Worm (Caenorhabditis elegans): ENCODE results near the gene erh-1.

erh-1 gene

DNA sequence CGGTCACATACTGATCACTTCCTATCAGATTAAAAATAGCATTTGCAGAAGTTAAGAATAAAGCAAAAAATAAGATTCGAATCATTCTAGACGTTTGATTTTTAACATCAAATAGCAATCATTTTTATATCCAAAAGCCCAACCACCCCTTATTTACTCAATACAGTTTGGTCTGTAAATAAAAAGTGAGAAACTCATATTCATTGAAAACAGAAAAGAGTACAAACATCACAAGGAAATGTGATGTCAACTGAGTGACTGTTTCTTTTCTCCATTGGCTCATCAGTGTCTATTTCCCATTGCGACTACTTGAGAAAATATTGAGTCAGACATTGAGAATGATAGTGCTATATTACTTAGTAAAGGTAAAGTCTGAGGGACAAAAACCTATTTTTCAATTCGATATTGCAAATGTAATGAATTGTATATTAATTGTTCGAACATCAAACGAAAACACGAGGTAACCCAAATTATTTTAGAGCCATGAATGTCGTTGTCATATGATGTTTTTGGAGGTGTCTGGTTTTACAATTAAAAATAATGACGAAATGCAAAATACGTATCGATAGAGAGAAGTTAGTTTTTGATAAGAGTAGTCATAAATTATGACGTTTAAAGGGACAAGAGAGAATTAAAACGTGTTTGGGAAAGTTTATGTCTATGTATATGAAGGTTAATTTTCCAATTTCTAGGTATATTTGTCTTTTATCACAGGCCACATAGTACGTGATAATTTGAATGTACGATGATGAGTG, 11.0 kb upstream of the erh-1 start, which contains the start of gene ttr-23:
ttr-23 (minus strand) TSS at position 87 of the 755 bp plus-strand sequence.
- TF ChIP-seq nhr-76 (tag; optimal IDR thresholded peaks at IDR 0.05): no peak
- no peak for TF ChIP-seq rnt-1 (tag; optimal IDR thresholded peaks at IDR 0.05)
- TF ChIP-seq snu-23 (GFP tag; optimal IDR thresholded peaks at IDR 0.05): no peak
- no peak for TF ChIP-seq lin-15B (tag; optimal IDR thresholded peaks at IDR 0.05)
- no peak for TF ChIP-seq fkh-4 (tag; optimal IDR thresholded peaks at IDR 0.05; ENCODE audit: borderline replicate concordance)
- TF ChIP-seq grh-1 (GFP tag; IDR thresholded peaks at IDR 0.05): no peak
- no peak for TF ChIP-seq ces-1 (GFP tag; optimal IDR thresholded peaks at IDR 0.05)
- TF ChIP-seq unc-62 (GFP tag; optimal IDR thresholded peaks at IDR 0.05): no peak
- TF ChIP-seq lin-14 (GFP tag; optimal IDR thresholded peaks at IDR 0.05): no peak
- TF ChIP-seq C16A3.4 (tag; optimal IDR thresholded peaks at IDR 0.05): no peak
- TF ChIP-seq pag-3 (tag; optimal IDR thresholded peaks at IDR 0.05; ENCODE audit: borderline replicate concordance, insufficient read depth): no peak
- no peak for TF ChIP-seq irx-1 (tag; optimal IDR thresholded peaks at IDR 0.05)
- TF ChIP-seq hlh-17 (GFP tag; optimal IDR thresholded peaks at IDR 0.05; ENCODE audit: borderline replicate concordance): no peak
- peak; percentile 83 for TF ChIP-seq elt-2 (tag; optimal IDR thresholded peaks at IDR 0.05)
- no peak for TF ChIP-seq ceh-63 (GFP tag; optimal IDR thresholded peaks at IDR 0.05)
- TF ChIP-seq F16B12.6 (tag; optimal IDR thresholded peaks at IDR 0.05): no peak
- TF ChIP-seq tbx-2 (tag; optimal IDR thresholded peaks at IDR 0.05): no peak
- no peak for TF ChIP-seq isw-1 (GFP tag; IDR thresholded peaks at IDR 0.05)
- no peak for TF ChIP-seq zip-4 (GFP tag; optimal IDR thresholded peaks at IDR 0.05)
- no peak for TF ChIP-seq pax-3 (tag; optimal IDR thresholded peaks at IDR 0.05)
- no peak for TF ChIP-seq nhr-12 (tag; optimal IDR thresholded peaks at IDR 0.05)
- no peak for TF ChIP-seq ceh-88 (GFP tag; IDR thresholded peaks at IDR 0.05)
- no peak for TF ChIP-seq fos-1 (tag; optimal IDR thresholded peaks at IDR 0.05)
- TF ChIP-seq ceh-8 (GFP tag; optimal IDR thresholded peaks at IDR 0.05): no peak
- TF ChIP-seq aha-1 (tag; optimal IDR thresholded peaks at IDR 0.05): no peak
- no peak for TF ChIP-seq egl-27 (tag; optimal IDR thresholded peaks at IDR 0.05)
- no peak for TF ChIP-seq Y116A8C.19 (tag; optimal IDR thresholded peaks at IDR 0.05; ENCODE audit: borderline replicate concordance)
- no peak for TF ChIP-seq aly-2 (tag; optimal IDR thresholded peaks at IDR 0.05)
- TF ChIP-seq sox-4 (tag; optimal IDR thresholded peaks at IDR 0.05): no peak
- TF ChIP-seq snpc-4 (tag; optimal IDR thresholded peaks at IDR 0.05): no peak
- no peak for TF ChIP-seq egl-13 (tag; optimal IDR thresholded peaks at IDR 0.05)
- no peak for TF ChIP-seq unc-86 (tag; optimal IDR thresholded peaks at IDR 0.05)
- TF ChIP-seq swsn-7 (tag; optimal IDR thresholded peaks at IDR 0.05): no peak
- TF ChIP-seq lin-35 (GFP tag; optimal IDR thresholded peaks at IDR 0.05): peak in 1 of 2 experiments; percentile 43
- TF ChIP-seq unc-98 (GFP tag; IDR thresholded peaks at IDR 0.05): no peak
- TF ChIP-seq nhr-20 (tag; optimal IDR thresholded peaks at IDR 0.05): peak; percentile 32
- TF ChIP-seq sptf-1 (tag; optimal IDR thresholded peaks at IDR 0.05): no peak
- TF ChIP-seq lsy-2 (tag; optimal IDR thresholded peaks at IDR 0.05): no peak
- TF ChIP-seq nhr-84 (tag; optimal IDR thresholded peaks at IDR 0.05): no peak
- TF ChIP-seq mep-1 (tag; optimal IDR thresholded peaks at IDR 0.05): no peak
- TF ChIP-seq nhr-11 (tag; optimal IDR thresholded peaks at IDR 0.05): no peak
- no peak for TF ChIP-seq alr-1 (tag; optimal IDR thresholded peaks at IDR 0.05; ENCODE audit: borderline replicate concordance)
- no peak for TF ChIP-seq ceh-82 (tag; optimal IDR thresholded peaks at IDR 0.05)
- no peak for TF ChIP-seq fkh-8 (tag; optimal IDR thresholded peaks at IDR 0.05)
- TF ChIP-seq ets-5 (GFP tag; IDR thresholded peaks at IDR 0.05): no peak
- TF ChIP-seq lir-3 (tag; optimal IDR thresholded peaks at IDR 0.05; ENCODE audit: poor library complexity): no peak
- TF ChIP-seq unc-30 (tag; optimal IDR thresholded peaks at IDR 0.05): no peak
- no peak for TF ChIP-seq nhr-77 (tag; optimal IDR thresholded peaks at IDR 0.05)
- TF ChIP-seq lin-39 (tag; optimal IDR thresholded peaks at IDR 0.05): no peak
- TF ChIP-seq nhr-28 (tag; optimal IDR thresholded peaks at IDR 0.05): no peak
- TF ChIP-seq sup-37 (GFP tag; optimal IDR thresholded peaks at IDR 0.05): no peak
- no peak for TF ChIP-seq xbp-1 (tag; optimal IDR thresholded peaks at IDR 0.05)

All from whole organism, L1 larva.